Fruit fly (Drosophila melanogaster) whole organism, embryonic: ENCODE data around the gene CG11030.

Experiments
- CG10267 ChIP-seq: fragments of 200-800 bp; sonication (Bioruptor generic); optimal IDR thresholded peaks from 2 replicates; lab custom pipeline; 2018; ENCODE audit warnings: missing biosample characterization, mild to moderate bottlenecking, missing genetic modification characterization, moderate library complexity
- CG10462 ChIP-seq: fragments of 200-800 bp; sonication (Bioruptor generic); optimal IDR thresholded peaks from 2 replicates; lab custom pipeline; 2016; ENCODE audit warnings: missing biosample characterization, missing genetic modification characterization
- CG11247 ChIP-seq: fragments of 200-800 bp; sonication (Bioruptor generic); IDR thresholded peaks from 2 replicates; pipeline ENCODE4 v1.3.6; 2022; ENCODE audit warnings: missing biosample characterization, missing genetic modification characterization
- CG11398 ChIP-seq: fragments of 200-800 bp; sonication (Bioruptor generic); optimal IDR thresholded peaks from 2 replicates; lab custom pipeline; 2016; ENCODE audit warnings: missing biosample characterization, missing genetic modification characterization
- CG11695 ChIP-seq: fragments of 200-800 bp; sonication (Bioruptor generic); IDR thresholded peaks from 3 replicates; pipeline ENCODE4 v1.3.6; 2022; ENCODE audit warnings: missing biosample characterization, missing genetic modification characterization
- CG13424 ChIP-seq: fragments of 200-800 bp; sonication (Bioruptor generic); optimal IDR thresholded peaks from 2 replicates; lab custom pipeline; 2019; ENCODE audit warnings: missing biosample characterization, mild to moderate bottlenecking, missing genetic modification characterization, moderate library complexity
- CG14965 ChIP-seq: fragments of 200-800 bp; sonication (Bioruptor generic); optimal IDR thresholded peaks from 2 replicates; lab custom pipeline; 2016; ENCODE audit warnings: missing biosample characterization, missing genetic modification characterization, borderline replicate concordance
- CG15696 ChIP-seq: fragments of 200-800 bp; sonication (Bioruptor generic); optimal IDR thresholded peaks from 2 replicates; lab custom pipeline; 2019; ENCODE audit warnings: missing biosample characterization, mild to moderate bottlenecking, missing genetic modification characterization, moderate library complexity
- CG16779 ChIP-seq: fragments of 200-800 bp; sonication (Bioruptor generic); IDR thresholded peaks from 2 replicates; pipeline ENCODE4 v1.3.6; 2022; ENCODE audit warnings: missing biosample characterization, missing genetic modification characterization
- CG16813 ChIP-seq: fragments of 200-800 bp; sonication (Bioruptor generic); IDR thresholded peaks from 3 replicates; pipeline ENCODE4 v1.3.6; 2022; ENCODE audit warnings: missing biosample characterization, missing genetic modification characterization; ENCODE audit not compliant: partially characterized antibody
- CG1832 ChIP-seq: fragments of 200-800 bp; sonication (Bioruptor generic); optimal IDR thresholded peaks from 2 replicates; lab custom pipeline; 2017; ENCODE audit warnings: missing biosample characterization, mild to moderate bottlenecking, missing genetic modification characterization, inconsistent platforms
- CG2129 ChIP-seq: fragments of 200-800 bp; sonication (Bioruptor generic); IDR thresholded peaks from 2 replicates; pipeline ENCODE4 v1.3.6; 2022; ENCODE audit warnings: missing biosample characterization, missing genetic modification characterization; ENCODE audit not compliant: partially characterized antibody
- CG31441 ChIP-seq: fragments of 200-800 bp; sonication (Bioruptor generic); IDR thresholded peaks from 2 replicates; pipeline ENCODE4 v1.3.6; 2022; ENCODE audit warnings: missing biosample characterization, missing genetic modification characterization
- CG32532 ChIP-seq: fragments of 200-800 bp; sonication (Bioruptor generic); IDR thresholded peaks from 2 replicates; pipeline ENCODE4 v1.3.6; 2022; ENCODE audit warnings: missing biosample characterization, missing genetic modification characterization
- CG3838 ChIP-seq: fragments of 200-800 bp; sonication (Bioruptor generic); optimal IDR thresholded peaks from 3 replicates; lab custom pipeline; 2016; ENCODE audit warnings: missing biosample characterization, missing genetic modification characterization
- CG4730 ChIP-seq: fragments of 200-800 bp; sonication (Bioruptor generic); IDR thresholded peaks from 2 replicates; pipeline ENCODE4 v1.3.6; 2022; ENCODE audit warnings: missing biosample characterization, missing genetic modification characterization
- CG5180 ChIP-seq: fragments of 200-800 bp; sonication (Bioruptor generic); optimal IDR thresholded peaks from 3 replicates; lab custom pipeline; 2017; ENCODE audit warnings: missing biosample characterization, missing genetic modification characterization, mild to moderate bottlenecking, moderate library complexity, missing genetic modification reagents
- CG6683 ChIP-seq: fragments of 200-800 bp; sonication (Bioruptor generic); optimal IDR thresholded peaks from 2 replicates; lab custom pipeline; 2017; ENCODE audit warnings: missing biosample characterization, mild to moderate bottlenecking, missing genetic modification characterization, missing genetic modification reagents
- CG6791 ChIP-seq: fragments of 200-800 bp; sonication (Bioruptor generic); IDR thresholded peaks from 3 replicates; pipeline ENCODE4 v1.3.6; 2022; ENCODE audit warnings: missing biosample characterization, missing genetic modification characterization; ENCODE audit not compliant: partially characterized antibody
- CG7271 ChIP-seq: fragments of 200-800 bp; sonication (Bioruptor generic); optimal IDR thresholded peaks from 2 replicates; lab custom pipeline; 2018; ENCODE audit warnings: missing biosample characterization, mild to moderate bottlenecking, missing genetic modification characterization, moderate library complexity
- D ChIP-seq, 2 experiments: fragments of 200-800 bp in 1 of 2; fragments of >200 bp in 1 of 2; sonication (Bioruptor generic) in 1 of 2; optimal IDR thresholded peaks; 2 replicates in 1 of 2; 3 replicates in 1 of 2; lab custom pipeline; 2017; ENCODE audit warnings: mild to moderate bottlenecking in 1 of 2, missing biosample characterization in 1 of 2, missing genetic modification characterization in 1 of 2, missing genetic modification reagents in 1 of 2
- Dbx ChIP-seq: fragments of 200-800 bp; sonication (Bioruptor generic); IDR thresholded peaks from 3 replicates; pipeline ENCODE4 v1.3.6; 2022; ENCODE audit warnings: missing biosample characterization, missing genetic modification characterization
- E2f2 ChIP-seq: fragments of 200-800 bp; sonication (Bioruptor generic); IDR thresholded peaks from 2 replicates; pipeline ENCODE4 v1.3.6; 2022; ENCODE audit warnings: missing biosample characterization, missing genetic modification characterization
- Hr51 ChIP-seq, 2 experiments: fragments of 200-800 bp; sonication (Bioruptor generic); optimal IDR thresholded peaks; 2 replicates in 1 of 2; 3 replicates in 1 of 2; lab custom pipeline; 2016 to 2018; ENCODE audit warnings: missing biosample characterization in 2 of 2, missing genetic modification characterization in 2 of 2, mild to moderate bottlenecking in 1 of 2, moderate library complexity in 1 of 2
- Hsf ChIP-seq: fragments of 200-800 bp; sonication (Bioruptor generic); optimal IDR thresholded peaks from 3 replicates; lab custom pipeline; 2016; ENCODE audit warnings: missing biosample characterization, missing genetic modification characterization
- MESR4 ChIP-seq: fragments of 200-800 bp; sonication (Bioruptor generic); optimal IDR thresholded peaks from 2 replicates; lab custom pipeline; 2018; ENCODE audit warnings: missing biosample characterization, mild to moderate bottlenecking, missing genetic modification characterization, moderate library complexity
- Nf-YB ChIP-seq: fragments of 200-800 bp; sonication (Bioruptor generic); optimal IDR thresholded peaks from 3 replicates; lab custom pipeline; 2019; ENCODE audit warnings: missing biosample characterization, mild to moderate bottlenecking, missing genetic modification characterization, moderate library complexity
- Pdp1 ChIP-seq, 2 experiments: fragments of 200-800 bp; sonication (Bioruptor generic); optimal IDR thresholded peaks; 3 replicates each; lab custom pipeline; 2016; ENCODE audit warnings: missing biosample characterization in 2 of 2, missing genetic modification characterization in 2 of 2, mild to moderate bottlenecking in 1 of 2, moderate library complexity in 1 of 2
- Scr ChIP-seq: fragments of 200-800 bp; sonication (Bioruptor generic); IDR thresholded peaks from 2 replicates; pipeline ENCODE4 v1.3.6; 2022; ENCODE audit warnings: missing biosample characterization, missing genetic modification characterization; ENCODE audit not compliant: partially characterized antibody
- amos ChIP-seq: fragments of 200-800 bp; sonication (Bioruptor generic); IDR thresholded peaks from 2 replicates; pipeline ENCODE4 v1.3.6; 2022; ENCODE audit warnings: missing biosample characterization, missing genetic modification characterization; ENCODE audit not compliant: partially characterized antibody
- br ChIP-seq: fragments of >200 bp; optimal IDR thresholded peaks from 2 replicates; lab custom pipeline; 2017
- btn ChIP-seq: fragments of 200-800 bp; sonication (Bioruptor generic); optimal IDR thresholded peaks from 2 replicates; lab custom pipeline; 2016; ENCODE audit warnings: missing biosample characterization, missing genetic modification characterization
- cad ChIP-seq: fragments of >200 bp; optimal IDR thresholded peaks from 2 replicates; lab custom pipeline; 2017; ENCODE audit warnings: missing biosample characterization, missing genetic modification characterization
- emc ChIP-seq: fragments of 200-800 bp; sonication (Bioruptor generic); optimal IDR thresholded peaks from 2 replicates; lab custom pipeline; 2016; ENCODE audit warnings: missing biosample characterization, missing genetic modification characterization
- h ChIP-seq: fragments of >200 bp; optimal IDR thresholded peaks from 2 replicates; lab custom pipeline; 2017
- hb ChIP-seq: fragments of 200-800 bp; sonication (Bioruptor generic); IDR thresholded peaks from 3 replicates; pipeline ENCODE4 v1.3.6; 2022; ENCODE audit warnings: missing biosample characterization, missing genetic modification characterization; ENCODE audit not compliant: partially characterized antibody
- her ChIP-seq: fragments of 200-800 bp; sonication (Bioruptor generic); optimal IDR thresholded peaks from 2 replicates; lab custom pipeline; 2016; ENCODE audit warnings: missing biosample characterization, missing genetic modification characterization
- lola ChIP-seq, 3 experiments: fragments of >200 bp in 2 of 3; fragments of 200-800 bp in 1 of 3; sonication (Bioruptor generic) in 1 of 3; optimal IDR thresholded peaks; 2 replicates each; lab custom pipeline; 2017 to 2019; ENCODE audit warnings: missing biosample characterization in 3 of 3, missing genetic modification characterization in 3 of 3, mild to moderate bottlenecking in 1 of 3, moderate library complexity in 1 of 3
- nerfin-1 ChIP-seq: fragments of 200-800 bp; sonication (Bioruptor generic); optimal IDR thresholded peaks from 3 replicates; lab custom pipeline; 2019; ENCODE audit warnings: missing biosample characterization, mild to moderate bottlenecking, missing genetic modification characterization, moderate library complexity
- onecut ChIP-seq: fragments of 200-800 bp; sonication (Bioruptor generic); IDR thresholded peaks from 2 replicates; pipeline ENCODE4 v1.3.6; 2022; ENCODE audit warnings: missing biosample characterization, missing genetic modification characterization
- pan ChIP-seq, 4 experiments: fragments of >200 bp in 3 of 4; fragments of 200-800 bp in 1 of 4; sonication (Bioruptor generic) in 1 of 4; optimal IDR thresholded peaks in 3 of 4; IDR thresholded peaks in 1 of 4; 2 replicates each; pipeline versions ENCODE4 v1.3.6 to Lab custom; 2017 to 2022; ENCODE audit warnings: missing biosample characterization in 2 of 4, missing genetic modification characterization in 2 of 4, mixed read lengths in 1 of 4
- pho ChIP-seq: fragments of 200-800 bp; sonication (Bioruptor generic); optimal IDR thresholded peaks from 2 replicates; lab custom pipeline; 2016; ENCODE audit warnings: missing biosample characterization, missing genetic modification characterization
- psq ChIP-seq: fragments of 200-800 bp; sonication (Bioruptor generic); optimal IDR thresholded peaks from 2 replicates; lab custom pipeline; 2017; ENCODE audit warnings: missing biosample characterization, missing genetic modification characterization
- row ChIP-seq: fragments of 200-800 bp; sonication (Bioruptor generic); IDR thresholded peaks from 3 replicates; pipeline ENCODE4 v1.3.6; 2022; ENCODE audit warnings: missing biosample characterization, missing genetic modification characterization
- sens-2 ChIP-seq: fragments of 200-800 bp; sonication (Bioruptor generic); IDR thresholded peaks from 2 replicates; pipeline ENCODE4 v1.3.6; 2022; ENCODE audit warnings: missing biosample characterization, missing genetic modification characterization
- stwl ChIP-seq: fragments of 200-800 bp; sonication (Bioruptor generic); optimal IDR thresholded peaks from 3 replicates; lab custom pipeline; 2018; ENCODE audit warnings: missing biosample characterization, mild to moderate bottlenecking, missing genetic modification characterization, moderate library complexity
- tx ChIP-seq: fragments of 200-800 bp; sonication (Bioruptor generic); optimal IDR thresholded peaks from 2 replicates; lab custom pipeline; 2016; ENCODE audit warnings: missing biosample characterization, missing genetic modification characterization
- wdn ChIP-seq: fragments of 200-800 bp; sonication (Bioruptor generic); IDR thresholded peaks from 2 replicates; pipeline ENCODE4 v1.3.6; 2022; ENCODE audit warnings: missing biosample characterization, missing genetic modification characterization
- wor ChIP-seq: fragments of 200-800 bp; sonication (Bioruptor generic); IDR thresholded peaks from 2 replicates; pipeline ENCODE4 v1.3.6; 2022; ENCODE audit warnings: missing biosample characterization, missing genetic modification characterization

The CG11030 gene

DNA sequence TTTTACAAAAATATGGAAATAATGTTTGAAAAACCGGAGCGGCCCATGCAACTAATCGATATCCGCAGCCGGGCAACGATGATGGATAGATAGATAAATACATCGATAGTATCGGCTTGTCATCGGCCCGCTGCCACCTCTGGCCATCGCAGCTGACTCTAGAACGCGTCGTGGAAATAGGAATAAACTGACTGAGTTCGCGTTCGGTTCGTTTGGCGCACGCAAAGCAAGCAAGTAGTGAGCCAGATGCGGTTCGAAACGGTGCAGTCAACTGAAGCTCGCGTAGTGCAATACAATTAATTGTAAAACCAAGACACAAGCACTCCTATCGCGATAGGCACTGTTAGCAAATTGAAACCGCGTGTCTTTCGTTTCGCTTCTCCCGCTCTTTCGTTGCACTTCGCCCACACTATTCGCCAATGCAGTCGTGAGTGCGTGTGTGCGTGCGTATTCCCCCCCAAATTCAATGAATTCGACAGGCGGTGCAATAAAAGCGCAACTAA is at the start of gene CG11030 (continued):
- TF ChIP-seq pho = no peak
- peak; percentile 54; the same call in 1 of the 2 replicates for TF ChIP-seq CG11247
- peak; percentile 81 for TF ChIP-seq E2f2 (GFP tag; lab: Robert Waterston, UW)
- peak; percentile 58 for TF ChIP-seq onecut (GFP tag; lab: Robert Waterston, UW)
- TF ChIP-seq nerfin-1 (tag; lab: Kevin White, UChicago) = no peak
- peak; percentile 96 for TF ChIP-seq CG2129 (GFP tag; lab: Robert Waterston, UW)
- peak; percentile 26 for TF ChIP-seq CG10267 (tag; lab: Kevin White, UChicago)
- peak; percentile 99 for TF ChIP-seq CG16813 (GFP tag; lab: Robert Waterston, UW)
- no peak for TF ChIP-seq CG15696 (tag; lab: Kevin White, UChicago)
- TF ChIP-seq row = peak; percentile 61; the same call in 2 of the 3 replicates
- TF ChIP-seq CG31441 = no peak; the same call in 1 of the 2 replicates
- no peak for TF ChIP-seq D (optimal IDR thresholded peaks at IDR 0.05; lab: Kevin White, UChicago)
- no peak for TF ChIP-seq D (GFP tag; optimal IDR thresholded peaks at IDR 0.05; lab: Kevin White, UChicago)
- no peak for TF ChIP-seq CG10462
- peak; percentile 75 for TF ChIP-seq MESR4
- peak; percentile 57 for TF ChIP-seq stwl
- TF ChIP-seq sens-2 (GFP tag; lab: Robert Waterston, UW) = no peak
- no peak for TF ChIP-seq tx (GFP tag; lab: Kevin White, UChicago)
- no peak for TF ChIP-seq Nf-YB (GFP tag; lab: Kevin White, UChicago)
- no peak for TF ChIP-seq CG32532
- TF ChIP-seq CG6683 (GFP tag; lab: Kevin White, UChicago) = no peak
- peak; percentile 100 for TF ChIP-seq hb (GFP tag; lab: Robert Waterston, UW)
- TF ChIP-seq CG1832 (GFP tag; lab: Kevin White, UChicago) = no peak
- TF ChIP-seq Hsf (GFP tag; lab: Kevin White, UChicago) = no peak
- no peak for TF ChIP-seq emc
- no peak for TF ChIP-seq Pdp1 (GFP tag; optimal IDR thresholded peaks at IDR 0.05; lab: Kevin White, UChicago)
- TF ChIP-seq Hr51 (GFP tag; optimal IDR thresholded peaks at IDR 0.05; lab: Kevin White, UChicago) = no peak
- peak in 1 of 3 experiments; percentile 5 for TF ChIP-seq lola (GFP tag; optimal IDR thresholded peaks at IDR 0.05; lab: Kevin White, UChicago)
- peak; percentile 100 for TF ChIP-seq amos (GFP tag; lab: Robert Waterston, UW)
- no peak for TF ChIP-seq CG16779 (GFP tag; lab: Robert Waterston, UW)
- TF ChIP-seq wdn = no peak
- peak; percentile 14 for TF ChIP-seq her
- no peak for TF ChIP-seq CG11695 (GFP tag; lab: Robert Waterston, UW)
- TF ChIP-seq Dbx (GFP tag; lab: Robert Waterston, UW) = peak; percentile 67; the same call in 2 of the 3 replicates
- TF ChIP-seq CG5180 (GFP tag; lab: Kevin White, UChicago) = no peak
- TF ChIP-seq Scr = peak; percentile 99
- peak; percentile 48 for TF ChIP-seq psq (GFP tag; lab: Kevin White, UChicago)
- TF ChIP-seq CG6791 (GFP tag; lab: Robert Waterston, UW) = peak; percentile 100
- TF ChIP-seq CG7271 (tag; lab: Kevin White, UChicago) = peak; percentile 67
- no peak for TF ChIP-seq CG13424
- TF ChIP-seq cad (GFP tag; lab: Kevin White, UChicago) = no peak
- no peak for TF ChIP-seq wor
- TF ChIP-seq CG11398 = no peak
- no peak for TF ChIP-seq pan (optimal IDR thresholded peaks at IDR 0.05; lab: Kevin White, UChicago)
- no peak for TF ChIP-seq pan (GFP tag; optimal IDR thresholded peaks at IDR 0.05 in 1 of 2, IDR thresholded peaks at IDR 0.05 in 1 of 2)
- TF ChIP-seq h (lab: Kevin White, UChicago) = no peak
- TF ChIP-seq CG14965 (GFP tag; lab: Kevin White, UChicago) = no peak
- TF ChIP-seq CG4730 (GFP tag; lab: Robert Waterston, UW) = no peak
- no peak for TF ChIP-seq br
- no peak for TF ChIP-seq btn
- TF ChIP-seq CG3838 (GFP tag; lab: Kevin White, UChicago) = no peak
